Fruit fly (Drosophila melanogaster): ENCODE measurements around the gene CG7970.

The CG7970 gene

dm6 chr3L:1692122-1692786 is 39.7 kb downstream of the CG7970 start:
- no peak for TF ChIP-seq usp (GFP tag; optimal IDR thresholded peaks at IDR 0.05)
- peak in 1 of 2 experiments; percentile 18 for TF ChIP-seq EcR (GFP tag; optimal IDR thresholded peaks at IDR 0.05)

- TF ChIP-seq CG8478 (optimal IDR thresholded peaks at IDR 0.05) (no peak), psq (optimal IDR thresholded peaks at IDR 0.05) (no peak), Dll (optimal IDR thresholded peaks at IDR 0.05) (no peak), usp (GFP tag; optimal IDR thresholded peaks at IDR 0.05) (no peak), EcR (GFP tag; optimal IDR thresholded peaks at IDR 0.05) (no peak), pan (optimal IDR thresholded peaks at IDR 0.05) (no peak)
Observed at dm6 chr3L:1692859-1693258, 40.3 kb downstream of the CG7970 start.

DNA sequence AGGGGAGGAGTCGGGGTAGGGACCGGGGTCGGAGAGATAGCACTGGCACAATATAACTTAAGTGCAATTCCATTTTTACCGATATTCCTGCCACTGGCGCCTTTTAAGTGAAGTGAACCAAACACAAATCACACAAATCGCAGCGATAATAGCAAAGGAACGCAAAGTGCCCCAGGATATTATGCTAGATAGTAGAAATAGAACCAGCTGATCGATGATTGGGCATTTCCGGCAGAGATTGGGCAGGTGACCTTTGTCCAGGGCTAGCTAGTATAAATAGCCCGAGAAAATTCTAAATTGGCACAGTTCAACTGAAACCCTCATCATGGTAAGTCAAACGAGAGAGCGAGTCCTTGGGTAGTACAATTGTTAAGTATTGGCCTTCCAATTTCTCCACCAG is 41.8 kb downstream of the CG7970 start, which contains the start of gene CG12011:
TSS of gene CG12011 (plus strand) at position 301 of the 400 bp plus-strand sequence.
- no peak for TF ChIP-seq EcR (GFP tag; optimal IDR thresholded peaks at IDR 0.05)
- TF ChIP-seq CG8478 (optimal IDR thresholded peaks at IDR 0.05): no peak
- no peak for TF ChIP-seq pan (optimal IDR thresholded peaks at IDR 0.05)
- TF ChIP-seq psq (optimal IDR thresholded peaks at IDR 0.05): no peak
- no peak for TF ChIP-seq Dll (optimal IDR thresholded peaks at IDR 0.05)
- TF ChIP-seq usp (GFP tag; optimal IDR thresholded peaks at IDR 0.05): no peak

DNA sequence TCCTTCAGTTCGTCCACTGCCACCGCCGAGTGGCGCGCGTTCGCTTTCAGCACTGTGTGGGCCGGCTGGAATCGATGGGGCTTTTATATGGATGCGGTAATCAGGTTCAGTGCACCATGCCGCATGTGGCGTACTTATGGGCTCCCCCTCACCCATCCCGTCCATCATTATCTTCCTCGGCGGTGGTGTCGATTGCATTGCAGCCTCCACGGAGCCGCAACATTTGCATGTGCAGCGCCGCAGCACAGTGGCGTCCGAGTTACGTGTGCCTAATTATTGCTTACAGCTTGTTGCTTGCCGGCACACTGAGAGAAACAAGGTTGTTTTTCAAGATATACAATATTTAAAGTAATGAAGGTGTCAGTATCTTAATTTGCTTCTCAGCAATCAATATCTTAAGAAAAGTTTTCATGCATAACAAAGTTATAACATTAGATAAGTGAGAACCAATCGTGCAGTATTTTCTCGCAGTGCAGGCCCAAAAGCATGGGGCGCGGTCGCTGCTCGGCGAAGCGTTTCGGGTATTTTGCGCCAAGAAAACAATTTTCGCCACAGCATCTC is 49.9 kb downstream of the CG7970 start, which contains the start of gene CG13931:
TSS of gene CG13931 (minus strand) at position 41 of the 561 bp plus-strand sequence.
- TF ChIP-seq pan (optimal IDR thresholded peaks at IDR 0.05) (no peak), CG8478 (optimal IDR thresholded peaks at IDR 0.05) (no peak), psq (optimal IDR thresholded peaks at IDR 0.05) (no peak), EcR (GFP tag; optimal IDR thresholded peaks at IDR 0.05) (no peak), usp (GFP tag; optimal IDR thresholded peaks at IDR 0.05) (no peak), Dll (optimal IDR thresholded peaks at IDR 0.05) (no peak)
